Fruit fly (Drosophila melanogaster): ENCODE data around the gene Taf13.

Gene Taf13

DNA sequence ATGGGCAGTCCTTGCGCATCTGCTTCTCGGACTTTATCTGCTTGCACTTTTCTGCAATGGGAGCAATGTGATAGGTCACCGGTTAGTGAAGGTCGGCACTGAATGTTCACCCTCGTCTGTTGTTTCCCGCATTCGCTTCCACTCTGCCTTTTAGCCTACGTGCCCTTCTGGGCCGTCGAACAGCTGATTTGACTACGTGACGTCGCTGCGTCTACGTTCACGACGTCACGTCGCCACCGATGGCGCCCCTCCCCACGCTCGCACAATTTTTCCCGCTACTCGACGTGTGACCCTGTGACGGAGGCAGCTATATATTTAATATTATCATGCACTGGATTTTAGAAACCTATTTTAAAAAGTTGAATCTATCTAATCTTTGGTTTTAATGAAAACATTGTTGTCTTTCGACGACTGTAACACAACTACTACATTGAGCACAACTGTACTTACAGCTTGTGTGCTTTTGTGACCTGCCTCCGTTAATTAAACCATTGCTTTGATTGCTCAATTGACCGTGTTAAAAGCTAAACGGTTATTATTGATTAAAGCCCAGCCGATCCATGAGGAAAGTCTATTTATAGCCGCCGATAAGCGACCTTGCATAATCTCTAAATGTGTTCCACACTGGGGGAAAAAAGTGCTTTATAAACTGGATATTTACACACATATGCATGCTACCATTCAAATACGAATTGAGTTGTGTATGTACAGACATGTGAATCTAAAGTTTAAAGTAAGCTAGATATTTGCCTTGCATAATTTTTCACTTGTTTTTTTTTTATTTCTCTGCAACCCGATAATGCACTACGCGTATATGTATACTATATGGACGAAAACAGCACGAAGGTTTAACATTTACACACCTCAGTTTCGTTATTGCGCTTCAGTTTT lies 10.4 kb downstream of the Taf13 start (continued):
- TF ChIP-seq dpn (GFP tag; optimal IDR thresholded peaks at IDR 0.05) (peak in 1 of 2 experiments; percentile 5), ssp (GFP tag; IDR thresholded peaks at IDR 0.05) (no peak), org-1 (GFP tag; optimal IDR thresholded peaks at IDR 0.05) (no peak), maf-S (GFP tag; optimal IDR thresholded peaks at IDR 0.05) (no peak), exex (tag; optimal IDR thresholded peaks at IDR 0.05) (peak; percentile 77), CG13424 (tag; optimal IDR thresholded peaks at IDR 0.05) (no peak), CG30431 (GFP tag; optimal IDR thresholded peaks at IDR 0.05) (no peak), rib (GFP tag; IDR thresholded peaks at IDR 0.05) (no peak), YL-1 (GFP tag; optimal IDR thresholded peaks at IDR 0.05) (no peak), tio (GFP tag; optimal IDR thresholded peaks at IDR 0.05) (peak; percentile 4), stc (GFP tag; IDR thresholded peaks at IDR 0.05) (no peak), CG9876 (GFP tag; optimal IDR thresholded peaks at IDR 0.05) (no peak), D19A (tag; optimal IDR thresholded peaks at IDR 0.05) (no peak), chinmo (GFP tag; IDR thresholded peaks at IDR 0.05; ENCODE audit: partially characterized antibody) (peak; percentile 86; the same call in 2 of the 4 replicates), lmd (GFP tag; IDR thresholded peaks at IDR 0.05) (no peak; the same call in 1 of the 2 replicates), CG9797 (GFP tag; optimal IDR thresholded peaks at IDR 0.05) (no peak), ap (GFP tag; IDR thresholded peaks at IDR 0.05) (no peak), zfh2 (GFP tag; optimal IDR thresholded peaks at IDR 0.05) (no peak), sc (optimal IDR thresholded peaks at IDR 0.05) (no peak), sc (GFP tag; optimal IDR thresholded peaks at IDR 0.05) (no peak), Eip74EF (GFP tag; optimal IDR thresholded peaks at IDR 0.05) (no peak), tin (GFP tag; optimal IDR thresholded peaks at IDR 0.05) (no peak), CG4404 (GFP tag; IDR thresholded peaks at IDR 0.05) (no peak), CG1233 (GFP tag; optimal IDR thresholded peaks at IDR 0.05) (no peak), CG6813 (GFP tag; optimal IDR thresholded peaks at IDR 0.05) (no peak), CG11560 (tag; IDR thresholded peaks at IDR 0.05) (no peak), vnd (GFP tag; IDR thresholded peaks at IDR 0.05; ENCODE audit: partially characterized antibody) (no peak), nmo (GFP tag; optimal IDR thresholded peaks at IDR 0.05) (no peak), Taf1 (GFP tag; IDR thresholded peaks at IDR 0.05) (no peak), CG30020 (tag; optimal IDR thresholded peaks at IDR 0.05) (no peak), CG6272 (GFP tag; IDR thresholded peaks at IDR 0.05) (no peak), Hr51 (GFP tag; optimal IDR thresholded peaks at IDR 0.05) (peak in 1 of 2 experiments; percentile 42), CG2120 (GFP tag; optimal IDR thresholded peaks at IDR 0.05) (peak; percentile 19), CG18262 (tag; optimal IDR thresholded peaks at IDR 0.05) (no peak), CG14710 (tag; optimal IDR thresholded peaks at IDR 0.05) (no peak), nerfin-2 (GFP tag; IDR thresholded peaks at IDR 0.05; ENCODE audit: partially characterized antibody) (no peak), Neu2 (GFP tag; optimal IDR thresholded peaks at IDR 0.05; ENCODE audit: borderline replicate concordance) (no peak), gcm2 (GFP tag; optimal IDR thresholded peaks at IDR 0.05) (no peak), usp (GFP tag; optimal IDR thresholded peaks at IDR 0.05) (no peak), cato (GFP tag; optimal IDR thresholded peaks at IDR 0.05; ENCODE audit: borderline replicate concordance) (no peak), Myb (GFP tag; optimal IDR thresholded peaks at IDR 0.05) (no peak), D19B (GFP tag; optimal IDR thresholded peaks at IDR 0.05) (no peak), ro (GFP tag; IDR thresholded peaks at IDR 0.05) (no peak), wek (GFP tag; optimal IDR thresholded peaks at IDR 0.05) (no peak), nerfin-1 (tag; optimal IDR thresholded peaks at IDR 0.05) (no peak), CG30403 (GFP tag; optimal IDR thresholded peaks at IDR 0.05) (peak; percentile 6), CG2678 (tag; optimal IDR thresholded peaks at IDR 0.05) (peak; percentile 6), aop (GFP tag; IDR thresholded peaks at IDR 0.05) (no peak), CG13287 (GFP tag; IDR thresholded peaks at IDR 0.05; ENCODE audit: partially characterized antibody) (no peak; the same call in 1 of the 2 replicates)
